Worm (Caenorhabditis elegans): ENCODE measurements around the gene T13F2.2.
"Not testable (repeated sequence)": the region's sequence is repeated elsewhere in the genome, so short reads cannot be mapped to it uniquely, and the experiment has no call there.

T13F2.2 gene

ce11 chrIV:9777535-9777934, 19.6 kb downstream of the T13F2.2 start, which contains the start of gene sna-2:
sna-2 (minus strand) TSS chrIV:9777634.
- TF ChIP-seq W03F9.2 (tag; optimal IDR thresholded peaks at IDR 0.05): no peak
- no peak for TF ChIP-seq dao-5 (tag; optimal IDR thresholded peaks at IDR 0.05)
- no peak for TF ChIP-seq him-1 (tag; optimal IDR thresholded peaks at IDR 0.05)

ce11 chrIV:9773441-9773840, 23.7 kb downstream of the T13F2.2 start:
- TF ChIP-seq him-1 (tag; optimal IDR thresholded peaks at IDR 0.05) (no peak), W03F9.2 (tag; optimal IDR thresholded peaks at IDR 0.05) (no peak), dao-5 (tag; optimal IDR thresholded peaks at IDR 0.05) (no peak)

- TF ChIP-seq dao-5 (tag; optimal IDR thresholded peaks at IDR 0.05): no peak
- TF ChIP-seq W03F9.2 (tag; optimal IDR thresholded peaks at IDR 0.05): no peak
- no peak for TF ChIP-seq him-1 (tag; optimal IDR thresholded peaks at IDR 0.05)
Observed at ce11 chrIV:9772096-9772720, 24.9 kb downstream of the T13F2.2 start, which contains the start of gene cav-1. cav-1 (plus strand) TSS chrIV:9772510.

- no peak for TF ChIP-seq W03F9.2 (tag; optimal IDR thresholded peaks at IDR 0.05)
- TF ChIP-seq dao-5 (tag; optimal IDR thresholded peaks at IDR 0.05): no peak
- TF ChIP-seq him-1 (tag; optimal IDR thresholded peaks at IDR 0.05): no peak
Observed at ce11 chrIV:9770798-9771197, 26.4 kb downstream of the T13F2.2 start.

- TF ChIP-seq dao-5, W03F9.2, him-1 (tag; optimal IDR thresholded peaks at IDR 0.05): not testable (repeated sequence)
Observed at ce11 chrIV:9769746-9770145, 27.4 kb downstream of the T13F2.2 start, which contains the start of gene msp-78. msp-78 (plus strand) TSS chrIV:9770046.

- not testable (repeated sequence) for TF ChIP-seq dao-5, W03F9.2, him-1 (tag; optimal IDR thresholded peaks at IDR 0.05)
Observed at ce11 chrIV:9767054-9767453, 30.1 kb downstream of the T13F2.2 start, which contains the start of gene msp-79. msp-79 (minus strand) TSS chrIV:9767154.

DNA sequence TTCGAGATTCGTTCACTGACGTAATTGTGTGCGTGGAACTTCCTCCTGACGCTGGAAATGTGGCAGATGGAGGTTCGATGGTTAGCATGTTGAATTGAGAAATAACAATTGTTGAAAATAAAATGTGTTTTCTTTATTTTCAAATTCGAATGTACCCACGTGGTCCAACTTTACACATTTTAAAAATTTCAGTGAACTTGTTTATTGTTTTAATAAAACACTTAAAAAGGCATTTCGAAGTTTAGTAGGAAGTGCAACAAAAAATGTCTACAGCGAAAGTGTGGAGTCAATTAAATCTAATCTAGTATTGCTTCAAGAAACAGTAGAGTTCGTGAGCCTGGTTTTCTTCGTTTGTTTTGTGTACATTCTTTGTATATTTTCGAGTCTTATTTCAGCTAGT, 30.9 kb downstream of the T13F2.2 start, which contains the start of gene ssp-36:
Gene ssp-36, minus strand, starts transcription at position 101 of the 400 bp plus-strand sequence.
- TF ChIP-seq dao-5 (tag; optimal IDR thresholded peaks at IDR 0.05): no peak
- TF ChIP-seq him-1 (tag; optimal IDR thresholded peaks at IDR 0.05): no peak
- no peak for TF ChIP-seq W03F9.2 (tag; optimal IDR thresholded peaks at IDR 0.05)

ce11 chrIV:9762667-9763173, 34.4 kb downstream of the T13F2.2 start:
- TF ChIP-seq dao-5 (tag; optimal IDR thresholded peaks at IDR 0.05): no peak
- no peak for TF ChIP-seq W03F9.2 (tag; optimal IDR thresholded peaks at IDR 0.05)
- TF ChIP-seq him-1 (tag; optimal IDR thresholded peaks at IDR 0.05): no peak

DNA sequence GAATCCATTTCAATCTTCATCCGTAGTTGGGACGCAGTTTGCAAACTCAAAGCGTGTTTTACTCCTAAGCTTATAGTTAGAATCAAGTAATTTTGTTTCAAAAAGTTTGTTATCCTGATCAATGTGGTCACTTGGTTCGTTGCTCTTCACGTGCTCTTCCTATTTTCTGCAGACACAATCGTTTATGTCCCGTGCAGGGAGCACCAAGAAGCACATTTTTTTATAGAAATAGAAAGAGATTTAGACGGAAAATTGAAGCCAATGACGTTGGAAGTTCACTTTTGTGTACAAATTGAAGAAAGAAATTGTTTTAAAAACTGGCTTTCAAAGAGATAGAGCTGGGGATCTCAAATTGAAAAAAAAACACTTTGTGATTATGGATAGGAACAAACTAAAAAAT, 35.4 kb downstream of the T13F2.2 start:
- TF ChIP-seq W03F9.2 (tag; optimal IDR thresholded peaks at IDR 0.05) (no peak), dao-5 (tag; optimal IDR thresholded peaks at IDR 0.05) (no peak), him-1 (tag; optimal IDR thresholded peaks at IDR 0.05) (no peak)

- TF ChIP-seq him-1 (tag; optimal IDR thresholded peaks at IDR 0.05): no peak
- no peak for TF ChIP-seq W03F9.2 (tag; optimal IDR thresholded peaks at IDR 0.05)
- TF ChIP-seq dao-5 (tag; optimal IDR thresholded peaks at IDR 0.05): no peak
Observed at ce11 chrIV:9757425-9757740, 39.8 kb downstream of the T13F2.2 start, which contains the start of gene nhr-97. nhr-97 (plus strand) TSS chrIV:9757641.

DNA sequence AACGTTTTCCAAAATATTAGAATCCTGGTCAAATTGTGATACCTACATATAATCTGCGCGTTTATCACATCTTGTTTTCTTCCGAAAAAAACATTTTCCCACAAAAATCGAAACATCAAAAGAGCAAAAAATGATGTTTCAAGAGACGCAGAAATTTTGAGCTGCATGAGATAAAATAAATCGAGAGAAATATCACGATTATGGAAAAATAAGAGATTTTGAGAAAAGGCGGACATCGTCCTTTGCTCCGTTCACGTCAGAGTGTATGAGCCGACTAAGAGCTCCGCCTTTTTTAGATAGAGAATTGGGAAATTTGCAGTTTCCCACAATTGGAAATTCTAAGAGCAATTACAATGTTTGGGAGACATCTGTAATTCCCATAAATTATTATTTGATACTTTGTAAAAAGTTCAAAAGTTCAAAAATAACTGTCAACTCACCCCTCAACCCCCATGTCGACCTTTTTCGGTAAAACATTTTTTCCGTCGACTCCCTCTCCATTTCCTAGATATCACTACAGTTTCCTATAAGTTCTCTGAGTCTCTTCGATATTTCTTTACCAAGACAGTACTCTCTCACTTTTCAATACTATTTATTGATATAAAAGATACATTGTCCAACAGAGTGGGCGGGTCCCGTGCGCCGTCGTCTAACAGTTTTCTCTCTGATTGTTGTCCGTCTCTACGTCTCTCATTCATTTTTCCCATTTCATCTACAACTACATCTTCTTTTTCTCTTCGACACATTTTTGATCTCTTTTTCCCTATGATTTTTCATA, 40.3 kb downstream of the T13F2.2 start:
- TF ChIP-seq dao-5 (tag; optimal IDR thresholded peaks at IDR 0.05) (no peak), him-1 (tag; optimal IDR thresholded peaks at IDR 0.05) (no peak), W03F9.2 (tag; optimal IDR thresholded peaks at IDR 0.05) (peak; percentile 41)

- no peak for TF ChIP-seq dao-5 (tag; optimal IDR thresholded peaks at IDR 0.05)
- TF ChIP-seq him-1 (tag; optimal IDR thresholded peaks at IDR 0.05): no peak
- no peak for TF ChIP-seq W03F9.2 (tag; optimal IDR thresholded peaks at IDR 0.05)
Observed at ce11 chrIV:9755713-9756112, 41.4 kb downstream of the T13F2.2 start.

DNA sequence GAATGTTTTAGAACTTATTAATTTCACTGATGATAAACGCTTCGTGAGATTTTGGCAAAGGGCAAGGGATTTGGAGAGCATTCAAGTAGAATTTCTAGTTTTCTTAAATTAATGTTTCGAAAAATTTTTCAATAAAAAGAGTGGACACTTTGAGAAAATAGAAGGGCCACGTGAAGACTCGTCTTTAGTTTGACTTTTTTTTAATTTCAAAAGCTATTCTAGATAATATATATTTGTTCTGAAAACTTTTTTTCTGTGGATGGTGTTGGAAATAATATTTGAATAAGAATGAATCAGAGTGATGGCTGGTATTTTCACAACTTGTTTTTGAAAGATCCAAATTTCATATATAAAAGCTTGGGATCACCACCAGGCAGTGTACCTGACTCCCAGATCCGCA, 48.8 kb downstream of the T13F2.2 start, which contains the start of gene C28D4.8:
Gene C28D4.8, minus strand, starts transcription at position 101 of the 400 bp plus-strand sequence.
- TF ChIP-seq him-1 (tag; optimal IDR thresholded peaks at IDR 0.05): no peak
- TF ChIP-seq dao-5 (tag; optimal IDR thresholded peaks at IDR 0.05): no peak
- TF ChIP-seq W03F9.2 (tag; optimal IDR thresholded peaks at IDR 0.05): no peak

DNA sequence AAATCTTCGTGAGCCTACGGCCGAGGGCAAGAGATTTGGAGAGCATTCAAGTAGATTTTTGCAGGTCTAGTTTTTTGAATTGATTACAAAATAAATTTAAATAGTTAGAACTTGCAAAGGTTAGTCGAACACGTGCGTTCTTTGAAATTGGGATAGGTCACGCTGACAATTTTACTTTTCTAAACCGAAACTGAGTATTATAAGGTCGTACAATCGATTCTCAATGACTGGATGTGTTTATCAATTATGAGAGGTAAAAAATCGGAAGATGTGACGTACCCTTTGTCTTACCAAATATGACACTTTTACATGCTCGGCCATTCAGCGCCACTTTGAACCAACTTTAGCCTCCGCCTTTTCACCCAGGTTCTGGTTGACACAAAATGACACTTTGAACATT, 50.4 kb downstream of the T13F2.2 start, which contains the start of gene C28D4.5:
Gene C28D4.5, minus strand, starts transcription at position 101 of the 400 bp plus-strand sequence.
- TF ChIP-seq dao-5 (tag; optimal IDR thresholded peaks at IDR 0.05) (no peak), him-1 (tag; optimal IDR thresholded peaks at IDR 0.05) (no peak), W03F9.2 (tag; optimal IDR thresholded peaks at IDR 0.05) (no peak)
